Worm (Caenorhabditis elegans): ENCODE data around the gene Y102A5C.40.

DNA sequence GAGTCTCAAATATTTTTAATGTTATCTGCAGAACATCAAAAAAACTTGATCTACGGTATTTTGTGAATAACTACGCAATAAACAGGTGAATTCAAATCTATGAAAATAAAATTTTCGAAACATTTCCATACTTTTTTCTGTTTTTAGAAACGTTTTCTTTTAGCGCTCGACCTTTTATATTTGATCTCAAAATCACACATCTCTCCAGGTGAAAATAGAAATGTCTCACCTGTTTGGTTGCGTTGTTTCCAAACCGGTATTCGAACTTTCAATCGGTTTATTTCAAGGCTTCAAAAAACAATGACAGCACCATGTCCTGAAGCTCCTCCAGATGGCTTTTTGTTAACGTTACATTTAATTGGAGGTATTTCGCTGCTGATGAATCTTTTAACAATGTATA, 14.2 kb upstream of the Y102A5C.40 start, which contains the start of gene sri-9:
- no peak for TF ChIP-seq ztf-23 (GFP tag; IDR thresholded peaks at IDR 0.05)
- TF ChIP-seq cog-1 (tag; optimal IDR thresholded peaks at IDR 0.05), result no peak
- TF ChIP-seq ztf-29 (GFP tag; IDR thresholded peaks at IDR 0.05), result no peak
